Fruit fly (Drosophila melanogaster): ENCODE measurements around the gene Ugt303A1.

Gene Ugt303A1

DNA sequence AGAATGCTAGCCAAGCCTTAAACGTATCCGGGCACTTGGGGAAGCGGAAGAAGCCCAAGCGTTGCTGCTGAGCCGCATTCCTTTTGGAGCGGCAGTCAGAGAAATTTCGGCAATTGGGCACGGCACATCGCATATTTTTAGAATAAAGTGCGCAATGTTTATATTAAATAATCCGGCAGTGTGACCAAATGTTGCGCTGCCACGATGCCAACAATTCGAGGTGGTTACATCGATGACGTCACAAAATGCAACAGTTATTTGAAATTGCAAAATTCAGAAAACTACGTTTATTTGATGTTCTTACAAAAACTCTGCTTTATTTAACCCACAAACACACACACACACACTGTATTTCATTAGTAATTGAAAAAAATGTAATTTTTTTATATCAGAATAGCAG is 44.6 kb downstream of the Ugt303A1 start, which contains the start of gene CG6689 (continued):
- no peak for TF ChIP-seq fd102C (GFP tag; optimal IDR thresholded peaks at IDR 0.05)
- no peak for TF ChIP-seq prd (optimal IDR thresholded peaks at IDR 0.05)
- no peak for TF ChIP-seq prd (GFP tag; IDR thresholded peaks at IDR 0.05)
- TF ChIP-seq H2.0 (GFP tag; IDR thresholded peaks at IDR 0.05), result no peak
- TF ChIP-seq shn (GFP tag; optimal IDR thresholded peaks at IDR 0.05), result no peak
- TF ChIP-seq pan (optimal IDR thresholded peaks at IDR 0.05), result no peak
- TF ChIP-seq pan (GFP tag; optimal IDR thresholded peaks at IDR 0.05 in 1 of 2, IDR thresholded peaks at IDR 0.05 in 1 of 2), result no peak
- TF ChIP-seq CG8944 (GFP tag; optimal IDR thresholded peaks at IDR 0.05), result no peak
- TF ChIP-seq fu2 (GFP tag; optimal IDR thresholded peaks at IDR 0.05), result no peak
- TF ChIP-seq sob (GFP tag; IDR thresholded peaks at IDR 0.05), result no peak
- no peak for TF ChIP-seq cg (GFP tag; optimal IDR thresholded peaks at IDR 0.05)
- TF ChIP-seq CG9876 (GFP tag; optimal IDR thresholded peaks at IDR 0.05), result no peak
- no peak for TF ChIP-seq CG13894 (tag; optimal IDR thresholded peaks at IDR 0.05)
- no peak for TF ChIP-seq CG18764 (GFP tag; optimal IDR thresholded peaks at IDR 0.05)
- TF ChIP-seq exex (tag; optimal IDR thresholded peaks at IDR 0.05), result no peak
- TF ChIP-seq CG8359 (GFP tag; optimal IDR thresholded peaks at IDR 0.05; ENCODE audit: borderline replicate concordance), result no peak
- no peak for TF ChIP-seq rib (GFP tag; IDR thresholded peaks at IDR 0.05)
- no peak for TF ChIP-seq dpn (GFP tag; optimal IDR thresholded peaks at IDR 0.05)
- no peak for TF ChIP-seq CG16813 (GFP tag; IDR thresholded peaks at IDR 0.05; ENCODE audit: partially characterized antibody)
- TF ChIP-seq HmgD (GFP tag; optimal IDR thresholded peaks at IDR 0.05), result no peak
- TF ChIP-seq Sox100B (GFP tag; optimal IDR thresholded peaks at IDR 0.05), result no peak
- TF ChIP-seq CG5953 (GFP tag; IDR thresholded peaks at IDR 0.05), result no peak
- TF ChIP-seq CG3838 (GFP tag; optimal IDR thresholded peaks at IDR 0.05), result no peak
- no peak for TF ChIP-seq CG7786 (GFP tag; optimal IDR thresholded peaks at IDR 0.05)
- no peak for TF ChIP-seq CG2129 (GFP tag; IDR thresholded peaks at IDR 0.05; ENCODE audit: partially characterized antibody)
- TF ChIP-seq Pdp1 (GFP tag; optimal IDR thresholded peaks at IDR 0.05), result peak in 1 of 2 experiments; percentile 98
- TF ChIP-seq CG7745 (tag; optimal IDR thresholded peaks at IDR 0.05), result no peak
- TF ChIP-seq CG9727 (GFP tag; optimal IDR thresholded peaks at IDR 0.05), result no peak
- TF ChIP-seq B-H2 (GFP tag; optimal IDR thresholded peaks at IDR 0.05), result peak; percentile 15
- no peak for TF ChIP-seq CG4730 (GFP tag; IDR thresholded peaks at IDR 0.05)
- TF ChIP-seq salm (tag; optimal IDR thresholded peaks at IDR 0.05), result no peak
- peak; percentile 22 for TF ChIP-seq CG13424 (tag; optimal IDR thresholded peaks at IDR 0.05)
- no peak for TF ChIP-seq bsh (GFP tag; optimal IDR thresholded peaks at IDR 0.05)
- no peak for TF ChIP-seq btn (GFP tag; optimal IDR thresholded peaks at IDR 0.05)
- TF ChIP-seq E2f1 (GFP tag; IDR thresholded peaks at IDR 0.05), result no peak
- no peak for TF ChIP-seq CG10366 (GFP tag; IDR thresholded peaks at IDR 0.05)
- TF ChIP-seq bab2 (GFP tag; optimal IDR thresholded peaks at IDR 0.05), result no peak
- TF ChIP-seq CG17328 (GFP tag; IDR thresholded peaks at IDR 0.05), result no peak
- TF ChIP-seq Meics (GFP tag; optimal IDR thresholded peaks at IDR 0.05), result no peak
- TF ChIP-seq Blimp-1 (GFP tag; optimal IDR thresholded peaks at IDR 0.05), result no peak
- no peak for TF ChIP-seq ken (GFP tag; IDR thresholded peaks at IDR 0.05)
- peak; percentile 47 for TF ChIP-seq CG14710 (tag; optimal IDR thresholded peaks at IDR 0.05)
- TF ChIP-seq Dref (GFP tag; IDR thresholded peaks at IDR 0.05), result no peak
- TF ChIP-seq Sin3A (optimal IDR thresholded peaks at IDR 0.05), result peak; percentile 42
- no peak for TF ChIP-seq sqz (GFP tag; optimal IDR thresholded peaks at IDR 0.05)
- peak; percentile 79 for TF ChIP-seq ssp (GFP tag; IDR thresholded peaks at IDR 0.05)
- no peak for TF ChIP-seq CG7928 (GFP tag; optimal IDR thresholded peaks at IDR 0.05)
- TF ChIP-seq HLH54F (GFP tag; optimal IDR thresholded peaks at IDR 0.05), result no peak
- TF ChIP-seq CG34376 (GFP tag; optimal IDR thresholded peaks at IDR 0.05), result peak; percentile 49
- peak; percentile 55 for TF ChIP-seq CG12659 (GFP tag; optimal IDR thresholded peaks at IDR 0.05)
- TF ChIP-seq inv (GFP tag; IDR thresholded peaks at IDR 0.05; ENCODE audit: partially characterized antibody), result 0 out of 2 replicates have a peak, but pooled peaks have one; percentile 28
- TF ChIP-seq p53 (GFP tag; optimal IDR thresholded peaks at IDR 0.05), result no peak
